Worm (Caenorhabditis elegans): ENCODE results near the gene H25P19.1.

Gene H25P19.1

ce11 chrV:724470-724890 lies 37.0 kb downstream of the H25P19.1 start:
- no peak for TF ChIP-seq unc-62 (GFP tag; optimal IDR thresholded peaks at IDR 0.05)

ce11 chrV:724946-725806 lies 37.7 kb downstream of the H25P19.1 start:
- TF ChIP-seq unc-62 (GFP tag; optimal IDR thresholded peaks at IDR 0.05) = no peak

- no peak for TF ChIP-seq unc-62 (GFP tag; optimal IDR thresholded peaks at IDR 0.05)
Measured at ce11 chrV:725807-726572, 38.5 kb downstream of the H25P19.1 start.

- no peak for TF ChIP-seq unc-62 (GFP tag; optimal IDR thresholded peaks at IDR 0.05)
Measured at ce11 chrV:726573-727483, 39.3 kb downstream of the H25P19.1 start.

ce11 chrV:727484-728351 lies 40.2 kb downstream of the H25P19.1 start, which contains the start of the genes icl-1 and srh-2:
Gene icl-1, minus strand, starts transcription at chrV:728004.
Gene srh-2, plus strand, starts transcription at chrV:728301.
- no peak for TF ChIP-seq unc-62 (GFP tag; optimal IDR thresholded peaks at IDR 0.05)

- TF ChIP-seq unc-62 (GFP tag; optimal IDR thresholded peaks at IDR 0.05) = no peak
Measured at ce11 chrV:728822-729493, 41.5 kb downstream of the H25P19.1 start.

ce11 chrV:730216-730615 lies 42.7 kb downstream of the H25P19.1 start:
- TF ChIP-seq unc-62 (GFP tag; optimal IDR thresholded peaks at IDR 0.05) = no peak

- TF ChIP-seq unc-62 (GFP tag; optimal IDR thresholded peaks at IDR 0.05) = no peak
Measured at ce11 chrV:731330-731729, 43.8 kb downstream of the H25P19.1 start.

ce11 chrV:736171-736570 lies 48.7 kb downstream of the H25P19.1 start, which contains the start of gene srj-25:
Gene srj-25, minus strand, starts transcription at chrV:736271.
- no peak for TF ChIP-seq unc-62 (GFP tag; optimal IDR thresholded peaks at IDR 0.05)

ce11 chrV:738770-739169 lies 51.3 kb downstream of the H25P19.1 start, which contains the start of gene srj-24:
Gene srj-24, minus strand, starts transcription at chrV:738870.
- no peak for TF ChIP-seq unc-62 (GFP tag; optimal IDR thresholded peaks at IDR 0.05)
